Fruit fly (Drosophila melanogaster) whole organism, embryonic: ENCODE results near the gene CG13965.

Experiments used
- Atf6 ChIP-seq: fragments of 200-800 bp; sonication (Bioruptor generic); IDR thresholded peaks from 2 replicates; pipeline ENCODE4 v1.3.6; 2022; ENCODE audit warnings: missing biosample characterization, missing genetic modification characterization
- C15 ChIP-seq: fragments of 200-800 bp; sonication (Bioruptor generic); IDR thresholded peaks from 3 replicates; pipeline ENCODE4 v1.3.6; 2022; ENCODE audit warnings: missing biosample characterization, missing genetic modification characterization
- CG12659 ChIP-seq: fragments of 200-800 bp; sonication (Bioruptor generic); optimal IDR thresholded peaks from 3 replicates; lab custom pipeline; 2017; ENCODE audit warnings: mild to moderate bottlenecking, missing biosample characterization, missing genetic modification reagents, missing genetic modification characterization
- CG13424 ChIP-seq: fragments of 200-800 bp; sonication (Bioruptor generic); optimal IDR thresholded peaks from 2 replicates; lab custom pipeline; 2019; ENCODE audit warnings: missing biosample characterization, mild to moderate bottlenecking, missing genetic modification characterization, moderate library complexity
- CG17359 ChIP-seq: fragments of 200-800 bp; sonication (Bioruptor generic); optimal IDR thresholded peaks from 3 replicates; lab custom pipeline; 2018; ENCODE audit warnings: missing biosample characterization, mild to moderate bottlenecking, missing genetic modification characterization, moderate library complexity
- CG17612 ChIP-seq: fragments of 200-800 bp; sonication (Bioruptor generic); IDR thresholded peaks from 2 replicates; pipeline ENCODE4 v1.3.6; 2022; ENCODE audit warnings: missing biosample characterization, missing genetic modification characterization
- CG18599 ChIP-seq: fragments of 200-800 bp; sonication (Bioruptor generic); optimal IDR thresholded peaks from 3 replicates; lab custom pipeline; 2017; ENCODE audit warnings: missing biosample characterization, missing genetic modification characterization, mild to moderate bottlenecking, moderate library complexity, missing genetic modification reagents
- CG2129 ChIP-seq: fragments of 200-800 bp; sonication (Bioruptor generic); IDR thresholded peaks from 2 replicates; pipeline ENCODE4 v1.3.6; 2022; ENCODE audit warnings: missing biosample characterization, missing genetic modification characterization; ENCODE audit not compliant: partially characterized antibody
- CG30431 ChIP-seq: fragments of 200-800 bp; sonication (Bioruptor generic); optimal IDR thresholded peaks from 2 replicates; lab custom pipeline; 2017; ENCODE audit warnings: missing biosample characterization, missing genetic modification characterization
- CG34376 ChIP-seq: fragments of 200-800 bp; sonication (Bioruptor generic); optimal IDR thresholded peaks from 2 replicates; lab custom pipeline; 2018; ENCODE audit warnings: missing biosample characterization, mild to moderate bottlenecking, missing genetic modification characterization
- CG6654 ChIP-seq: fragments of 200-800 bp; sonication (Bioruptor generic); optimal IDR thresholded peaks from 2 replicates; lab custom pipeline; 2017; ENCODE audit warnings: missing biosample characterization, mild to moderate bottlenecking, missing genetic modification characterization
- CG6689 ChIP-seq: fragments of 200-800 bp; sonication (Bioruptor generic); IDR thresholded peaks from 2 replicates; pipeline ENCODE4 v1.3.6; 2022; ENCODE audit warnings: missing biosample characterization, missing genetic modification characterization
- CHES-1-like ChIP-seq: fragments of 200-800 bp; sonication (Bioruptor generic); optimal IDR thresholded peaks from 2 replicates; lab custom pipeline; 2016; ENCODE audit warnings: missing biosample characterization, missing genetic modification characterization
- CkIIα-i1 ChIP-seq: fragments of 200-800 bp; sonication (Bioruptor generic); IDR thresholded peaks from 2 replicates; pipeline ENCODE4 v1.3.6; 2022; ENCODE audit warnings: missing biosample characterization, missing genetic modification characterization
- D19A ChIP-seq: fragments of 200-800 bp; optimal IDR thresholded peaks from 3 replicates; lab custom pipeline; 2019; ENCODE audit warnings: missing biosample characterization, mild to moderate bottlenecking, missing genetic modification characterization, moderate library complexity
- ERR ChIP-seq: fragments of 200-800 bp; sonication (Bioruptor generic); optimal IDR thresholded peaks from 2 replicates; lab custom pipeline; 2016; ENCODE audit warnings: missing biosample characterization, missing genetic modification characterization
- Ets97D ChIP-seq: fragments of 200-800 bp; sonication (Bioruptor generic); optimal IDR thresholded peaks from 3 replicates; lab custom pipeline; 2016; ENCODE audit warnings: missing biosample characterization, missing genetic modification characterization
- Hmr ChIP-seq: fragments of 200-800 bp; sonication (Bioruptor generic); optimal IDR thresholded peaks from 3 replicates; lab custom pipeline; 2017; ENCODE audit warnings: mild to moderate bottlenecking, missing biosample characterization, missing genetic modification reagents, missing genetic modification characterization
- Lpt ChIP-seq: fragments of >200 bp; optimal IDR thresholded peaks from 2 replicates; lab custom pipeline; 2018; ENCODE audit warnings: missing biosample characterization, missing genetic modification characterization
- MBD-R2 ChIP-seq: fragments of 200-800 bp; sonication (Bioruptor generic); IDR thresholded peaks from 2 replicates; pipeline ENCODE4 v1.3.6; 2022; ENCODE audit warnings: missing biosample characterization, missing genetic modification characterization
- Meics ChIP-seq: fragments of 200-800 bp; sonication (Bioruptor generic); optimal IDR thresholded peaks from 2 replicates; lab custom pipeline; 2017; ENCODE audit warnings: missing biosample characterization, mild to moderate bottlenecking, missing genetic modification characterization
- NfI ChIP-seq: fragments of 200-800 bp; sonication (Bioruptor generic); optimal IDR thresholded peaks from 3 replicates; lab custom pipeline; 2018; ENCODE audit warnings: missing biosample characterization, mild to moderate bottlenecking, missing genetic modification characterization, moderate library complexity
- Oaz ChIP-seq: fragments of 200-800 bp; sonication (Bioruptor generic); IDR thresholded peaks from 2 replicates; pipeline ENCODE4 v1.3.6; 2022; ENCODE audit warnings: missing biosample characterization, missing genetic modification characterization
- Side ChIP-seq: fragments of 200-800 bp; sonication (Bioruptor generic); optimal IDR thresholded peaks from 2 replicates; lab custom pipeline; 2016; ENCODE audit warnings: missing biosample characterization, missing genetic modification characterization
- chm ChIP-seq: fragments of 200-800 bp; sonication (Bioruptor generic); IDR thresholded peaks from 2 replicates; pipeline ENCODE4 v1.3.6; 2022; ENCODE audit warnings: missing biosample characterization, missing genetic modification characterization
- dysf ChIP-seq: fragments of 200-800 bp; sonication (Bioruptor generic); IDR thresholded peaks from 3 replicates; pipeline ENCODE4 v1.3.6; 2022; ENCODE audit warnings: missing biosample characterization, missing genetic modification characterization
- emc ChIP-seq: fragments of 200-800 bp; sonication (Bioruptor generic); optimal IDR thresholded peaks from 2 replicates; lab custom pipeline; 2016; ENCODE audit warnings: missing biosample characterization, missing genetic modification characterization
- fd102C ChIP-seq: fragments of 200-800 bp; sonication (Bioruptor generic); optimal IDR thresholded peaks from 2 replicates; lab custom pipeline; 2018; ENCODE audit warnings: missing biosample characterization, mild to moderate bottlenecking, missing genetic modification characterization, moderate library complexity
- fu2 ChIP-seq: fragments of 200-800 bp; sonication (Bioruptor generic); optimal IDR thresholded peaks from 2 replicates; lab custom pipeline; 2016; ENCODE audit warnings: missing biosample characterization, missing genetic modification characterization
- gcm ChIP-seq: fragments of 200-800 bp; sonication (Bioruptor generic); optimal IDR thresholded peaks from 2 replicates; lab custom pipeline; 2019; ENCODE audit warnings: missing biosample characterization, mild to moderate bottlenecking, missing genetic modification characterization, moderate library complexity
- kni ChIP-seq: fragments of 200-800 bp; sonication (Bioruptor generic); optimal IDR thresholded peaks from 3 replicates; lab custom pipeline; 2017; ENCODE audit warnings: mild to moderate bottlenecking, missing biosample characterization, missing genetic modification reagents, missing genetic modification characterization
- lab ChIP-seq: fragments of 200-800 bp; sonication (Bioruptor generic); optimal IDR thresholded peaks from 3 replicates; lab custom pipeline; 2017; ENCODE audit warnings: missing biosample characterization, missing genetic modification characterization, mild to moderate bottlenecking, moderate library complexity, missing genetic modification reagents
- lov ChIP-seq, 2 experiments: fragments of 200-800 bp in 1 of 2; fragments of >200 bp in 1 of 2; sonication (Bioruptor generic) in 1 of 2; IDR thresholded peaks in 1 of 2; optimal IDR thresholded peaks in 1 of 2; 2 replicates in 1 of 2; 3 replicates in 1 of 2; pipeline versions ENCODE4 v1.3.6 to Lab custom; 2017 to 2022; ENCODE audit warnings: missing biosample characterization in 1 of 2, missing genetic modification characterization in 1 of 2
- nerfin-1 ChIP-seq: fragments of 200-800 bp; sonication (Bioruptor generic); optimal IDR thresholded peaks from 3 replicates; lab custom pipeline; 2019; ENCODE audit warnings: missing biosample characterization, mild to moderate bottlenecking, missing genetic modification characterization, moderate library complexity
- nerfin-2 ChIP-seq: fragments of 200-800 bp; sonication (Bioruptor generic); IDR thresholded peaks from 2 replicates; pipeline ENCODE4 v1.3.6; 2022; ENCODE audit warnings: missing biosample characterization, missing genetic modification characterization; ENCODE audit not compliant: partially characterized antibody
- oc ChIP-seq: fragments of 200-800 bp; sonication (Bioruptor generic); optimal IDR thresholded peaks from 2 replicates; lab custom pipeline; 2018; ENCODE audit warnings: missing biosample characterization, mild to moderate bottlenecking, missing genetic modification characterization, moderate library complexity
- pita ChIP-seq: fragments of 200-800 bp; sonication (Bioruptor generic); optimal IDR thresholded peaks from 2 replicates; lab custom pipeline; 2017; ENCODE audit warnings: missing biosample characterization, mild to moderate bottlenecking, missing genetic modification characterization
- pros ChIP-seq: fragments of 200-800 bp; sonication (Bioruptor generic); optimal IDR thresholded peaks from 3 replicates; lab custom pipeline; 2019; ENCODE audit warnings: missing biosample characterization, mild to moderate bottlenecking, missing genetic modification characterization, moderate library complexity
- ranshi ChIP-seq: fragments of 200-800 bp; sonication (Bioruptor generic); IDR thresholded peaks from 2 replicates; pipeline ENCODE4 v1.3.6; 2022; ENCODE audit warnings: missing biosample characterization, missing genetic modification characterization
- rib ChIP-seq: fragments of 200-800 bp; sonication (Bioruptor generic); IDR thresholded peaks from 2 replicates; pipeline ENCODE4 v1.3.6; 2022; ENCODE audit warnings: missing biosample characterization, missing genetic modification characterization
- row ChIP-seq: fragments of 200-800 bp; sonication (Bioruptor generic); IDR thresholded peaks from 3 replicates; pipeline ENCODE4 v1.3.6; 2022; ENCODE audit warnings: missing biosample characterization, missing genetic modification characterization
- sens ChIP-seq: fragments of 200-800 bp; sonication (Bioruptor generic); peaks from one replicate; lab custom pipeline; 2016; ENCODE audit warnings: missing biosample characterization, missing genetic modification characterization
- sima ChIP-seq: fragments of 200-800 bp; sonication (Bioruptor generic); optimal IDR thresholded peaks from 2 replicates; lab custom pipeline; 2016; ENCODE audit warnings: missing biosample characterization, missing genetic modification characterization
- slou ChIP-seq: fragments of 200-800 bp; sonication (Bioruptor generic); optimal IDR thresholded peaks from 3 replicates; lab custom pipeline; 2016; ENCODE audit warnings: missing biosample characterization, missing genetic modification characterization
- tap ChIP-seq: fragments of 200-800 bp; optimal IDR thresholded peaks from 3 replicates; lab custom pipeline; 2019; ENCODE audit warnings: missing biosample characterization, mild to moderate bottlenecking, missing genetic modification characterization, moderate library complexity
- twi ChIP-seq: fragments of 200-800 bp; optimal IDR thresholded peaks from 2 replicates; lab custom pipeline; 2019; ENCODE audit warnings: missing biosample characterization, mild to moderate bottlenecking, missing genetic modification characterization, moderate library complexity
- vvl ChIP-seq: fragments of 200-800 bp; sonication (Bioruptor generic); IDR thresholded peaks from 2 replicates; pipeline ENCODE4 v1.3.6; 2022; ENCODE audit warnings: missing biosample characterization, missing genetic modification characterization
- wdn ChIP-seq: fragments of 200-800 bp; sonication (Bioruptor generic); IDR thresholded peaks from 2 replicates; pipeline ENCODE4 v1.3.6; 2022; ENCODE audit warnings: missing biosample characterization, missing genetic modification characterization
- zen2 ChIP-seq: fragments of 200-800 bp; sonication (Bioruptor generic); IDR thresholded peaks from 3 replicates; pipeline ENCODE4 v1.3.6; 2022; ENCODE audit warnings: missing biosample characterization, missing genetic modification characterization; ENCODE audit not compliant: partially characterized antibody

Gene CG13965

dm6 chr2L:19935085-19935846, 26.9 kb downstream of the CG13965 start (continued):
- peak; percentile 43 for TF ChIP-seq CG34376 (GFP tag; lab: Kevin White, UChicago)
- TF ChIP-seq ERR (GFP tag; lab: Kevin White, UChicago) = peak; percentile 10
- TF ChIP-seq rib (GFP tag; lab: Robert Waterston, UW) = peak; percentile 77; the same call in 1 of the 2 replicates
- TF ChIP-seq wdn = no peak
- no peak for TF ChIP-seq C15 (GFP tag; lab: Robert Waterston, UW)
- peak; percentile 42 for TF ChIP-seq oc (tag; lab: Kevin White, UChicago)
- no peak for TF ChIP-seq lov (optimal IDR thresholded peaks at IDR 0.05; lab: Kevin White, UChicago)
- 0 out of 3 replicates have a peak, but pooled peaks have one; percentile 34 for TF ChIP-seq lov (GFP tag; IDR thresholded peaks at IDR 0.05; lab: Robert Waterston, UW)
- TF ChIP-seq Hmr (GFP tag; lab: Kevin White, UChicago) = peak; percentile 60
- TF ChIP-seq CG2129 (GFP tag; lab: Robert Waterston, UW) = no peak
- no peak for TF ChIP-seq dysf (GFP tag; lab: Robert Waterston, UW)
- TF ChIP-seq chm (GFP tag; lab: Robert Waterston, UW) = peak; percentile 79
- no peak for TF ChIP-seq CG6654 (GFP tag; lab: Kevin White, UChicago)
- no peak for TF ChIP-seq CkIIα-i1 (GFP tag; lab: Robert Waterston, UW)
- TF ChIP-seq ranshi (GFP tag; lab: Robert Waterston, UW) = no peak; the same call in 1 of the 2 replicates
- no peak for TF ChIP-seq Ets97D (GFP tag; lab: Kevin White, UChicago)
- no peak for TF ChIP-seq CG17359
- peak; percentile 24 for TF ChIP-seq CG13424 (tag; lab: Kevin White, UChicago)
- no peak for TF ChIP-seq D19A (tag; lab: Kevin White, UChicago)
- TF ChIP-seq sens (GFP tag; lab: Kevin White, UChicago) = peak; percentile 85
- TF ChIP-seq lab (GFP tag; lab: Kevin White, UChicago) = peak; percentile 65
- TF ChIP-seq row = peak; percentile 10; the same call in 1 of the 3 replicates
- peak; percentile 29 for TF ChIP-seq tap (tag; lab: Kevin White, UChicago)
- no peak for TF ChIP-seq pita (GFP tag; lab: Kevin White, UChicago)
- TF ChIP-seq twi (tag; lab: Kevin White, UChicago) = peak; percentile 14
- TF ChIP-seq CG30431 (GFP tag; lab: Kevin White, UChicago) = no peak
- no peak for TF ChIP-seq CG17612 (GFP tag; lab: Robert Waterston, UW)
- TF ChIP-seq CG6689 (GFP tag; lab: Robert Waterston, UW) = no peak
- TF ChIP-seq vvl (GFP tag; lab: Robert Waterston, UW) = peak; percentile 70
- peak; percentile 9 for TF ChIP-seq CHES-1-like
- peak; percentile 62 for TF ChIP-seq gcm (GFP tag; lab: Kevin White, UChicago)
- peak; percentile 52; the same call in 1 of the 2 replicates for TF ChIP-seq Atf6 (GFP tag; lab: Robert Waterston, UW)
- TF ChIP-seq CG18599 (GFP tag; lab: Kevin White, UChicago) = no peak
- TF ChIP-seq sima (GFP tag; lab: Kevin White, UChicago) = no peak
- TF ChIP-seq NfI = peak; percentile 35
- TF ChIP-seq fd102C (GFP tag; lab: Kevin White, UChicago) = no peak
- peak; percentile 31 for TF ChIP-seq CG12659 (GFP tag; lab: Kevin White, UChicago)
- TF ChIP-seq kni (GFP tag; lab: Kevin White, UChicago) = peak; percentile 50
- TF ChIP-seq fu2 = no peak
- no peak for TF ChIP-seq Oaz (GFP tag; lab: Robert Waterston, UW)
- TF ChIP-seq pros (GFP tag; lab: Kevin White, UChicago) = peak; percentile 48
- peak; percentile 14 for TF ChIP-seq Meics (GFP tag; lab: Kevin White, UChicago)
- TF ChIP-seq Side (GFP tag; lab: Kevin White, UChicago) = no peak
- TF ChIP-seq nerfin-2 (GFP tag; lab: Robert Waterston, UW) = no peak
- no peak for TF ChIP-seq MBD-R2 (GFP tag; lab: Robert Waterston, UW)
- no peak for TF ChIP-seq emc (GFP tag; lab: Kevin White, UChicago)
- no peak; the same call in 2 of the 3 replicates for TF ChIP-seq zen2 (GFP tag; lab: Robert Waterston, UW)
- TF ChIP-seq Lpt = no peak
- TF ChIP-seq nerfin-1 (tag; lab: Kevin White, UChicago) = no peak
- TF ChIP-seq slou (GFP tag; lab: Kevin White, UChicago) = no peak
